Worm (Caenorhabditis elegans) whole organism, late embryonic: ENCODE data around the gene ZK470.4.
A peak's percentile ranks its signal among the peaks of the same experiment; 100 is the strongest.

Experiments
- ama-1 ChIP-seq: fragments of 150-350 bp; optimal IDR thresholded peaks from 2 replicates; lab custom pipeline; 2014
- pros-1 ChIP-seq: fragments of 150-350 bp; optimal IDR thresholded peaks from 2 replicates; lab custom pipeline; 2014; ENCODE audit warnings: missing biosample characterization, missing genetic modification reagents, missing genetic modification characterization
- sdc-2 ChIP-seq: sonication (generic microtip); optimal IDR thresholded peaks from 2 replicates; lab custom pipeline; 2016; ENCODE audit warnings: missing genotype, missing genetic modification characterization, missing compliant biosample characterization
- unc-55 ChIP-seq: sonication (generic microtip); optimal IDR thresholded peaks from 2 replicates; lab custom pipeline; 2017; ENCODE audit warnings: missing biosample characterization, missing genetic modification reagents, missing genetic modification characterization

DNA sequence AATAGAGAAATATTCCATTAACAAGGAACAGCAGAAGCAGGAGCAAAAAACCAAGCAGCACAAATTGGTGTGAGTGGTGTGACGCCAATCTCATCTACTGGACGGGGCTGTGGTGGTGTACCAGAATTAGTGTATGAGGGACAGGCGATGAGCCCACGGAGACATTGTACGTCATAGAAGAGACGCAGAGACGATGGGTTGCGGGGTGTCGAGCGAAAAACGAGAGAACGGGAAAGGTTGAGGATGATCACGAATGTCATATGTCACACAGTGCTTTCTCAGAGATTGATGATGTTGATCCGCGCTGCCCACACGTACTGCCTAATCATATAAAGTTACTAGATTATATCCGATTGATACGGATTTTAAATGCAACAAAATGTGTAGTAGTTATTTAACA lies 18.3 kb upstream of the ZK470.4 start:
- no peak for TF ChIP-seq pros-1 (tag; lab: Kevin White, UChicago)
- TF ChIP-seq unc-55, result peak; percentile 96
- no peak for TF ChIP-seq ama-1 (lab: Kevin White, UChicago)
- no peak for TF ChIP-seq sdc-2
